Worm (Caenorhabditis elegans): ENCODE results near the gene Y34F4.3.

Gene Y34F4.3

ce11 chrIII:1007143-1007905 is 8.7 kb downstream of the Y34F4.3 start:
- TF ChIP-seq T22C8.4 (GFP tag; IDR thresholded peaks at IDR 0.05): no peak
- TF ChIP-seq med-1 (GFP tag; optimal IDR thresholded peaks at IDR 0.05; ENCODE audit: insufficient read depth): no peak
- no peak for TF ChIP-seq tab-1 (GFP tag; IDR thresholded peaks at IDR 0.05)
- no peak for TF ChIP-seq ztf-23 (GFP tag; IDR thresholded peaks at IDR 0.05)
- TF ChIP-seq ref-1 (GFP tag; conservative IDR thresholded peaks at IDR 0.05): no peak
- TF ChIP-seq ztf-29 (GFP tag; IDR thresholded peaks at IDR 0.05): no peak
- TF ChIP-seq cog-1 (tag; optimal IDR thresholded peaks at IDR 0.05): no peak
- TF ChIP-seq klf-2 (GFP tag; conservative IDR thresholded peaks at IDR 0.05): no peak
- no peak for TF ChIP-seq flt-1 (GFP tag; IDR thresholded peaks at IDR 0.05)

- TF ChIP-seq ztf-23 (GFP tag; IDR thresholded peaks at IDR 0.05): no peak
- TF ChIP-seq ref-1 (GFP tag; conservative IDR thresholded peaks at IDR 0.05): no peak
- no peak for TF ChIP-seq T22C8.4 (GFP tag; IDR thresholded peaks at IDR 0.05)
- TF ChIP-seq flt-1 (GFP tag; IDR thresholded peaks at IDR 0.05): no peak
- TF ChIP-seq tab-1 (GFP tag; IDR thresholded peaks at IDR 0.05): no peak
- TF ChIP-seq ztf-29 (GFP tag; IDR thresholded peaks at IDR 0.05): no peak
- TF ChIP-seq cog-1 (tag; optimal IDR thresholded peaks at IDR 0.05): no peak
- no peak for TF ChIP-seq med-1 (GFP tag; optimal IDR thresholded peaks at IDR 0.05; ENCODE audit: insufficient read depth)
- TF ChIP-seq klf-2 (GFP tag; conservative IDR thresholded peaks at IDR 0.05): no peak
These were observed 11.5 kb downstream of the Y34F4.3 start for ce11 chrIII:1004464-1004863.

- TF ChIP-seq ztf-29 (GFP tag; IDR thresholded peaks at IDR 0.05) (no peak), cog-1 (tag; optimal IDR thresholded peaks at IDR 0.05) (no peak), flt-1 (GFP tag; IDR thresholded peaks at IDR 0.05) (no peak), tab-1 (GFP tag; IDR thresholded peaks at IDR 0.05) (no peak), med-1 (GFP tag; optimal IDR thresholded peaks at IDR 0.05; ENCODE audit: insufficient read depth) (no peak), klf-2 (GFP tag; conservative IDR thresholded peaks at IDR 0.05) (no peak), T22C8.4 (GFP tag; IDR thresholded peaks at IDR 0.05) (no peak), ref-1 (GFP tag; conservative IDR thresholded peaks at IDR 0.05) (no peak), ztf-23 (GFP tag; IDR thresholded peaks at IDR 0.05) (no peak)
These were observed 13.5 kb downstream of the Y34F4.3 start, which contains the start of gene clec-150 for ce11 chrIII:1002510-1002909. clec-150 (plus strand) TSS chrIII:1002707.

ce11 chrIII:1001297-1001696 is 14.7 kb downstream of the Y34F4.3 start, which contains the start of gene R06B10.7:
R06B10.7 (minus strand) TSS chrIII:1001397.
- TF ChIP-seq klf-2 (GFP tag; conservative IDR thresholded peaks at IDR 0.05) (no peak), tab-1 (GFP tag; IDR thresholded peaks at IDR 0.05) (no peak), T22C8.4 (GFP tag; IDR thresholded peaks at IDR 0.05) (no peak), ref-1 (GFP tag; conservative IDR thresholded peaks at IDR 0.05) (no peak), ztf-23 (GFP tag; IDR thresholded peaks at IDR 0.05) (no peak), flt-1 (GFP tag; IDR thresholded peaks at IDR 0.05) (no peak), med-1 (GFP tag; optimal IDR thresholded peaks at IDR 0.05; ENCODE audit: insufficient read depth) (no peak), cog-1 (tag; optimal IDR thresholded peaks at IDR 0.05) (no peak), ztf-29 (GFP tag; IDR thresholded peaks at IDR 0.05) (no peak)

ce11 chrIII:998855-999254 is 17.1 kb downstream of the Y34F4.3 start:
- TF ChIP-seq cog-1 (tag; optimal IDR thresholded peaks at IDR 0.05) (no peak), klf-2 (GFP tag; conservative IDR thresholded peaks at IDR 0.05) (no peak), med-1 (GFP tag; optimal IDR thresholded peaks at IDR 0.05; ENCODE audit: insufficient read depth) (no peak), ztf-23 (GFP tag; IDR thresholded peaks at IDR 0.05) (no peak), tab-1 (GFP tag; IDR thresholded peaks at IDR 0.05) (no peak), T22C8.4 (GFP tag; IDR thresholded peaks at IDR 0.05) (peak; percentile 60)

- TF ChIP-seq flt-1 (GFP tag; IDR thresholded peaks at IDR 0.05): no peak
- TF ChIP-seq T22C8.4 (GFP tag; IDR thresholded peaks at IDR 0.05): peak; percentile 75
These were observed 19.4 kb downstream of the Y34F4.3 start for ce11 chrIII:996564-996963.

- TF ChIP-seq T22C8.4 (GFP tag; IDR thresholded peaks at IDR 0.05) (no peak), ref-1 (GFP tag; conservative IDR thresholded peaks at IDR 0.05) (no peak), med-1 (GFP tag; optimal IDR thresholded peaks at IDR 0.05; ENCODE audit: insufficient read depth) (no peak), cog-1 (tag; optimal IDR thresholded peaks at IDR 0.05) (no peak), klf-2 (GFP tag; conservative IDR thresholded peaks at IDR 0.05) (no peak), ztf-29 (GFP tag; IDR thresholded peaks at IDR 0.05) (no peak), ztf-23 (GFP tag; IDR thresholded peaks at IDR 0.05) (no peak), tab-1 (GFP tag; IDR thresholded peaks at IDR 0.05) (no peak), flt-1 (GFP tag; IDR thresholded peaks at IDR 0.05) (no peak)
These were observed 24.4 kb downstream of the Y34F4.3 start, which contains the start of gene trp-2 for ce11 chrIII:991581-991980. trp-2 (plus strand) TSS chrIII:991881.

- TF ChIP-seq med-1 (GFP tag; optimal IDR thresholded peaks at IDR 0.05; ENCODE audit: insufficient read depth): no peak
- TF ChIP-seq flt-1 (GFP tag; IDR thresholded peaks at IDR 0.05): no peak
- no peak for TF ChIP-seq ref-1 (GFP tag; conservative IDR thresholded peaks at IDR 0.05)
- no peak for TF ChIP-seq T22C8.4 (GFP tag; IDR thresholded peaks at IDR 0.05)
- TF ChIP-seq ztf-23 (GFP tag; IDR thresholded peaks at IDR 0.05): no peak
- TF ChIP-seq klf-2 (GFP tag; conservative IDR thresholded peaks at IDR 0.05): no peak
- TF ChIP-seq ztf-29 (GFP tag; IDR thresholded peaks at IDR 0.05): no peak
- TF ChIP-seq tab-1 (GFP tag; IDR thresholded peaks at IDR 0.05): no peak
- TF ChIP-seq cog-1 (tag; optimal IDR thresholded peaks at IDR 0.05): no peak
These were observed 26.4 kb downstream of the Y34F4.3 start for ce11 chrIII:989558-989957.

- TF ChIP-seq ref-1 (GFP tag; conservative IDR thresholded peaks at IDR 0.05): no peak
- no peak for TF ChIP-seq ztf-29 (GFP tag; IDR thresholded peaks at IDR 0.05)
- TF ChIP-seq tab-1 (GFP tag; IDR thresholded peaks at IDR 0.05): no peak
- TF ChIP-seq cog-1 (tag; optimal IDR thresholded peaks at IDR 0.05): no peak
- TF ChIP-seq med-1 (GFP tag; optimal IDR thresholded peaks at IDR 0.05; ENCODE audit: insufficient read depth): no peak
- TF ChIP-seq T22C8.4 (GFP tag; IDR thresholded peaks at IDR 0.05): no peak
- TF ChIP-seq ztf-23 (GFP tag; IDR thresholded peaks at IDR 0.05): no peak
- TF ChIP-seq klf-2 (GFP tag; conservative IDR thresholded peaks at IDR 0.05): no peak
- no peak for TF ChIP-seq flt-1 (GFP tag; IDR thresholded peaks at IDR 0.05)
These were observed 33.0 kb downstream of the Y34F4.3 start, which contains the start of gene tbc-10 for ce11 chrIII:982961-983360. tbc-10 (plus strand) TSS chrIII:983261.
